Fruit fly (Drosophila melanogaster): ENCODE measurements around the gene CG11504.

DNA sequence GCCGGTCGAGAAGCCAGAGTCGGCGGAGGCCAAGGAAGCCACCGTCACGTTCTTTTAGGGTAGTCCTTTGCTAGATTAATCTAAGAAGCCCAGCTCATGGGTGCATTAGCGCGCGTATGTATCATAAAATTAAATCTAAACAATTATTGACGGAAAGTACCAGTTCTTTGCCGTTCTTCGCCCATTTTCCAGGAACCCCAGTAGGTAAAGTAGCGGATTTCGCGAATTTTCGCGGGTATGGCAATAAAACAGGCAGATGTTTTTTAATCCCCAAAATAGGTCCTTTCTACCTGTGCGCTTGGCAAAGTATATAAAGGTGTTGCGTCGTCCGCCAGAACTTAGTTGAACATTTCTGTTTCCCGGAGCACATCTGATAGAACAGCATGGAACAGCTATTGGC, 43.2 kb downstream of the CG11504 start:
- no peak for TF ChIP-seq pan (optimal IDR thresholded peaks at IDR 0.05)
- no peak for TF ChIP-seq pan (GFP tag; optimal IDR thresholded peaks at IDR 0.05 in 1 of 2, IDR thresholded peaks at IDR 0.05 in 1 of 2)
- no peak for TF ChIP-seq CG11247 (GFP tag; IDR thresholded peaks at IDR 0.05)
- TF ChIP-seq B-H1 (GFP tag; IDR thresholded peaks at IDR 0.05): no peak
- TF ChIP-seq ewg (GFP tag; optimal IDR thresholded peaks at IDR 0.05): no peak
- TF ChIP-seq CG43689 (GFP tag; IDR thresholded peaks at IDR 0.05): no peak
- TF ChIP-seq CG8359 (GFP tag; optimal IDR thresholded peaks at IDR 0.05; ENCODE audit: borderline replicate concordance): no peak
